Fruit fly (Drosophila melanogaster) whole organism, wandering third instar larva: ENCODE measurements around the gene frc.

Experiments
- Abd-B ChIP-seq: fragments of >200 bp; optimal IDR thresholded peaks from 2 replicates; lab custom pipeline; 2017; ENCODE audit warnings: missing biosample characterization, missing genetic modification characterization
- CG32264 ChIP-seq: fragments of 200-800 bp; sonication (Bioruptor generic); optimal IDR thresholded peaks from 2 replicates; lab custom pipeline; 2016; ENCODE audit warnings: missing biosample characterization, missing genetic modification characterization
- CG9705 ChIP-seq: fragments of 200-800 bp; sonication (Bioruptor generic); optimal IDR thresholded peaks from 2 replicates; lab custom pipeline; 2018; ENCODE audit warnings: missing biosample characterization, mild to moderate bottlenecking, missing genetic modification characterization
- CrebA ChIP-seq: fragments of 200-800 bp; sonication (Bioruptor generic); optimal IDR thresholded peaks from 2 replicates; lab custom pipeline; 2016; ENCODE audit warnings: missing biosample characterization, mild to moderate bottlenecking, missing genetic modification characterization, borderline replicate concordance
- Dfd ChIP-seq: fragments of >200 bp; optimal IDR thresholded peaks from 2 replicates; lab custom pipeline; 2017; ENCODE audit warnings: missing biosample characterization, missing genetic modification characterization
- Dif ChIP-seq: fragments of 200-275, 200-300 bp; sonication (Bioruptor generic); optimal IDR thresholded peaks from 2 replicates; lab custom pipeline; 2018; ENCODE audit warnings: missing biosample characterization, missing genetic modification characterization; ENCODE audit not compliant: partially characterized antibody
- GATAd ChIP-seq: sonication (Bioruptor generic); optimal IDR thresholded peaks from 2 replicates; lab custom pipeline; 2016; ENCODE audit warnings: missing biosample characterization, missing genetic modification characterization
- HLH106 ChIP-seq: fragments of 200-800 bp; optimal IDR thresholded peaks from 3 replicates; lab custom pipeline; 2019; ENCODE audit warnings: missing biosample characterization, mild to moderate bottlenecking, missing genetic modification characterization, moderate library complexity
- Hnf4 ChIP-seq: fragments of 200-800 bp; sonication (Bioruptor generic); optimal IDR thresholded peaks from 2 replicates; lab custom pipeline; 2016; ENCODE audit warnings: missing biosample characterization, mild to moderate bottlenecking, missing genetic modification characterization
- Hr78 ChIP-seq: fragments of >200 bp; optimal IDR thresholded peaks from 2 replicates; lab custom pipeline; 2017; ENCODE audit warnings: missing biosample characterization, missing genetic modification characterization
- Hr83 ChIP-seq: fragments of 200-300 bp; sonication (Bioruptor generic); optimal IDR thresholded peaks from 2 replicates; lab custom pipeline; 2016; ENCODE audit warnings: missing biosample characterization, mild to moderate bottlenecking, missing genetic modification characterization, moderate library complexity; ENCODE audit not compliant: poor library complexity, severe bottlenecking
- Jra ChIP-seq: sonication (Bioruptor generic); optimal IDR thresholded peaks from 2 replicates; lab custom pipeline; 2016; ENCODE audit warnings: missing biosample characterization, missing genetic modification characterization
- Mio ChIP-seq: sonication (Bioruptor generic); optimal IDR thresholded peaks from 2 replicates; lab custom pipeline; 2016; ENCODE audit warnings: missing biosample characterization, missing genetic modification characterization
- Myc ChIP-seq: fragments of >200 bp; optimal IDR thresholded peaks from 2 replicates; lab custom pipeline; 2017
- N ChIP-seq: fragments of >200 bp; optimal IDR thresholded peaks from 2 replicates; lab custom pipeline; 2018; ENCODE audit warnings: missing biosample characterization, missing external identifiers, missing genetic modification characterization
- OdsH ChIP-seq: fragments of 200-800 bp; sonication (Bioruptor generic); optimal IDR thresholded peaks from 2 replicates; lab custom pipeline; 2016; ENCODE audit warnings: missing biosample characterization, mild to moderate bottlenecking, missing genetic modification characterization
- Rel ChIP-seq, 2 experiments: fragments of 200-800 bp; sonication (Bioruptor generic) in 1 of 2; optimal IDR thresholded peaks; 2 replicates in 1 of 2; 3 replicates in 1 of 2; lab custom pipeline; 2016 to 2019; ENCODE audit warnings: mild to moderate bottlenecking in 2 of 2, missing biosample characterization in 2 of 2, missing genetic modification characterization in 2 of 2, moderate library complexity in 1 of 2
- Sp1 ChIP-seq: fragments of 200-800 bp; sonication (Bioruptor generic); optimal IDR thresholded peaks from 3 replicates; lab custom pipeline; 2019; ENCODE audit warnings: missing biosample characterization, mild to moderate bottlenecking, missing genetic modification characterization, moderate library complexity
- Vsx2 ChIP-seq: fragments of 200-300, 225-300 bp; sonication (Bioruptor generic); optimal IDR thresholded peaks from 2 replicates; lab custom pipeline; 2018; ENCODE audit warnings: missing biosample characterization, missing genetic modification characterization; ENCODE audit not compliant: partially characterized antibody
- br ChIP-seq: fragments of 200-800 bp; sonication (Bioruptor generic); optimal IDR thresholded peaks from 2 replicates; lab custom pipeline; 2016; ENCODE audit warnings: missing biosample characterization, missing genetic modification characterization
- brk ChIP-seq: fragments of 200-800 bp; sonication (Bioruptor generic); optimal IDR thresholded peaks from 2 replicates; lab custom pipeline; 2016; ENCODE audit warnings: missing biosample characterization, mild to moderate bottlenecking, missing genetic modification characterization
- dl ChIP-seq, 2 experiments: fragments of 175-275, 200-275 bp in 1 of 2; fragments of 200-275 bp in 1 of 2; sonication (Bioruptor generic); optimal IDR thresholded peaks; lab custom pipeline; 2018; ENCODE audit warnings: mild to moderate bottlenecking in 2 of 2, missing biosample characterization in 2 of 2, missing genetic modification characterization in 2 of 2, moderate library complexity in 2 of 2; ENCODE audit not compliant: partially characterized antibody in 2 of 2, insufficient read depth in 1 of 2
- dmrt93B ChIP-seq: fragments of 200-800 bp; sonication (Bioruptor generic); optimal IDR thresholded peaks from 2 replicates; lab custom pipeline; 2018; ENCODE audit warnings: missing biosample characterization, mild to moderate bottlenecking, missing genetic modification characterization
- dsf ChIP-seq: sonication (Bioruptor generic); optimal IDR thresholded peaks from 2 replicates; lab custom pipeline; 2016; ENCODE audit warnings: missing biosample characterization, missing genetic modification characterization, borderline replicate concordance
- ey ChIP-seq: fragments of 200-800 bp; sonication (Bioruptor generic); optimal IDR thresholded peaks from 2 replicates; lab custom pipeline; 2016; ENCODE audit warnings: missing biosample characterization, missing genetic modification characterization
- foxo ChIP-seq, 2 experiments: fragments of 200-800 bp; sonication (Bioruptor generic); optimal IDR thresholded peaks; 2 replicates in 1 of 2; 3 replicates in 1 of 2; lab custom pipeline; 2016 to 2017; ENCODE audit warnings: missing biosample characterization in 2 of 2, missing genetic modification characterization in 2 of 2
- fru ChIP-seq: fragments of 200-800 bp; sonication (Bioruptor generic); optimal IDR thresholded peaks from 3 replicates; lab custom pipeline; 2016; ENCODE audit warnings: missing biosample characterization, mild to moderate bottlenecking, missing genetic modification characterization
- h ChIP-seq: fragments of 200-800 bp; sonication (Bioruptor generic); optimal IDR thresholded peaks from 3 replicates; lab custom pipeline; 2016; ENCODE audit warnings: missing biosample characterization, mild to moderate bottlenecking, missing genetic modification characterization
- jim ChIP-seq: fragments of 175-275, 200-325 bp; sonication (Bioruptor generic); optimal IDR thresholded peaks from 2 replicates; lab custom pipeline; 2016; ENCODE audit warnings: missing biosample characterization, mild to moderate bottlenecking, missing genetic modification characterization
- lola ChIP-seq: fragments of >200 bp; optimal IDR thresholded peaks from 2 replicates; lab custom pipeline; 2017; ENCODE audit warnings: missing biosample characterization, missing genetic modification characterization
- pan ChIP-seq: fragments of >200 bp; optimal IDR thresholded peaks from 2 replicates; lab custom pipeline; 2017
- psq ChIP-seq: fragments of 200-800 bp; sonication (Bioruptor generic); optimal IDR thresholded peaks from 3 replicates; lab custom pipeline; 2017; ENCODE audit warnings: missing biosample characterization, mild to moderate bottlenecking, missing genetic modification characterization, moderate library complexity
- rgr ChIP-seq: fragments of 200-800 bp; sonication (Bioruptor generic); optimal IDR thresholded peaks from 3 replicates; lab custom pipeline; 2016; ENCODE audit warnings: missing biosample characterization, mild to moderate bottlenecking, missing genetic modification characterization
- sage ChIP-seq: fragments of 200-800 bp; sonication (Bioruptor generic); optimal IDR thresholded peaks from 2 replicates; lab custom pipeline; 2016; ENCODE audit warnings: missing biosample characterization, mild to moderate bottlenecking, missing genetic modification characterization
- sv ChIP-seq: fragments of 200-800 bp; sonication (Bioruptor generic); optimal IDR thresholded peaks from 3 replicates; lab custom pipeline; 2016; ENCODE audit warnings: missing biosample characterization, missing genetic modification characterization
- tai ChIP-seq: sonication (Bioruptor generic); optimal IDR thresholded peaks from 2 replicates; lab custom pipeline; 2016; ENCODE audit warnings: missing biosample characterization, missing genetic modification characterization
- usp ChIP-seq: fragments of >200 bp; optimal IDR thresholded peaks from 2 replicates; lab custom pipeline; 2017; ENCODE audit warnings: missing biosample characterization, missing genetic modification characterization
- woc ChIP-seq: sonication (Bioruptor generic); optimal IDR thresholded peaks from 2 replicates; lab custom pipeline; 2016; ENCODE audit warnings: missing biosample characterization, mild to moderate bottlenecking, missing genetic modification characterization

Gene frc

dm6 chr3L:17428779-17429178 is 4.2 kb downstream of the frc start, which contains the start of gene Gorab (continued):
- TF ChIP-seq dsf (GFP tag; lab: Kevin White, UChicago): peak; percentile 70
- no peak for TF ChIP-seq Hr78
- TF ChIP-seq Mio (GFP tag; lab: Kevin White, UChicago): peak; percentile 2
- TF ChIP-seq rgr (GFP tag; lab: Kevin White, UChicago): peak; percentile 89
- TF ChIP-seq CG32264 (GFP tag; lab: Kevin White, UChicago): peak; percentile 75
- TF ChIP-seq foxo (GFP tag; optimal IDR thresholded peaks at IDR 0.05; lab: Kevin White, UChicago): peak in 1 of 2 experiments; percentile 87
- no peak for TF ChIP-seq Myc
- TF ChIP-seq usp (GFP tag; lab: Kevin White, UChicago): no peak
- no peak for TF ChIP-seq pan

DNA sequence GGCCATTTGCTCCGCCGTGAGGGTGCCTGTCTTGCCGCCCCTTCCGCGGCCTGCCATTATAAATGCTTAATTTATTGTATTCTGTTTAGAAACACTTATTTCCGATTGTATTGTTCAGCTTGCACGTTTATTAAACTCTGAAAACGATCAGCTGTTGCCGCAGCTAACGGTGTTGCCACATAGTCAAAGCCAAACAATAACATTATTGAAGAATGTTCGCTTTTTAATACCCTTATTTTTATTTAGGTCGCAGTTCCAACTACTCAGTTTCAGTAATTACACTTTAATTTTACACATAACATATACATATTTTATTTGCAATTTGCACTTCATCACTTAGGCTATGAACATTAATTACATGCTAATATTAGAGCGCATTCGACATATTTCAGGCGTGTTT is 6.0 kb downstream of the frc start, which contains the start of gene Polr3G:
Gene Polr3G, minus strand, starts transcription at position 118 of the 400 bp plus-strand sequence.
- TF ChIP-seq rgr (GFP tag; lab: Kevin White, UChicago) (no peak), Hr83 (GFP tag; lab: Kevin White, UChicago) (no peak), woc (GFP tag; lab: Kevin White, UChicago) (peak; percentile 68), sage (GFP tag; lab: Kevin White, UChicago) (no peak), CG32264 (GFP tag; lab: Kevin White, UChicago) (no peak), pan (no peak), h (GFP tag; lab: Kevin White, UChicago) (peak; percentile 22), brk (GFP tag; lab: Kevin White, UChicago) (peak; percentile 54), foxo (GFP tag; optimal IDR thresholded peaks at IDR 0.05; lab: Kevin White, UChicago) (peak in 1 of 2 experiments; percentile 26), OdsH (GFP tag; lab: Kevin White, UChicago) (no peak), Dfd (no peak), ey (peak; percentile 8), Sp1 (GFP tag; lab: Kevin White, UChicago) (no peak), CrebA (GFP tag; lab: Kevin White, UChicago) (no peak), HLH106 (tag; lab: Kevin White, UChicago) (no peak), dsf (GFP tag; lab: Kevin White, UChicago) (no peak), dmrt93B (GFP tag; lab: Kevin White, UChicago) (no peak), Hr78 (no peak), br (GFP tag; lab: Kevin White, UChicago) (no peak), Rel (GFP tag; optimal IDR thresholded peaks at IDR 0.05; lab: Kevin White, UChicago) (no peak), Rel (tag; optimal IDR thresholded peaks at IDR 0.05; lab: Kevin White, UChicago) (no peak), Myc (no peak), lola (GFP tag; lab: Kevin White, UChicago) (no peak), CG9705 (GFP tag; lab: Kevin White, UChicago) (no peak), Hnf4 (GFP tag; lab: Kevin White, UChicago) (peak; percentile 27), sv (GFP tag; lab: Kevin White, UChicago) (peak; percentile 41), Vsx2 (GFP tag; lab: Kevin White, UChicago) (no peak), jim (GFP tag; lab: Kevin White, UChicago) (no peak), Dif (GFP tag; lab: Kevin White, UChicago) (no peak), N (GFP tag; lab: Kevin White, UChicago) (no peak), GATAd (GFP tag; lab: Kevin White, UChicago) (no peak), psq (GFP tag; lab: Kevin White, UChicago) (no peak), dl (GFP tag; optimal IDR thresholded peaks at IDR 0.05; lab: Kevin White, UChicago; ENCODE audit: insufficient read depth in 1 of 2, partially characterized antibody in 2 of 2) (no peak), usp (GFP tag; lab: Kevin White, UChicago) (no peak), Jra (GFP tag; lab: Kevin White, UChicago) (no peak), Abd-B (GFP tag; lab: Kevin White, UChicago) (no peak), fru (GFP tag; lab: Kevin White, UChicago) (no peak), tai (GFP tag; lab: Kevin White, UChicago) (no peak), Mio (GFP tag; lab: Kevin White, UChicago) (no peak)
